Fruit fly (Drosophila melanogaster) whole organism, embryonic: Measurements from ENCODE around the gene CG12310.

Experiments
- CG10462 ChIP-seq: fragments of 200-800 bp; sonication (Bioruptor generic); optimal IDR thresholded peaks from 2 replicates; lab custom pipeline; 2016; ENCODE audit warnings: missing biosample characterization, missing genetic modification characterization
- CG11504 ChIP-seq: fragments of 200-800 bp; sonication (Bioruptor generic); optimal IDR thresholded peaks from 3 replicates; lab custom pipeline; 2019; ENCODE audit warnings: missing biosample characterization, mild to moderate bottlenecking, missing genetic modification characterization, moderate library complexity
- CG11560 ChIP-seq: fragments of 200-800 bp; sonication (Bioruptor generic); IDR thresholded peaks from 3 replicates; pipeline ENCODE4 v1.3.6; 2022; ENCODE audit warnings: missing biosample characterization, missing genetic modification characterization
- CG13624 ChIP-seq: fragments of 200-800 bp; sonication (Bioruptor generic); optimal IDR thresholded peaks from 2 replicates; lab custom pipeline; 2016; ENCODE audit warnings: missing biosample characterization, missing genetic modification characterization
- CG14667 ChIP-seq: fragments of 200-800 bp; sonication (Bioruptor generic); IDR thresholded peaks from 2 replicates; pipeline ENCODE4 v1.3.6; 2022; ENCODE audit warnings: missing biosample characterization, missing genetic modification characterization
- CG15073 ChIP-seq: fragments of 200-800 bp; sonication (Bioruptor generic); optimal IDR thresholded peaks from 2 replicates; lab custom pipeline; 2016; ENCODE audit warnings: missing biosample characterization, missing genetic modification characterization
- CG1603 ChIP-seq: fragments of 200-800 bp; sonication (Bioruptor generic); optimal IDR thresholded peaks from 2 replicates; lab custom pipeline; 2019; ENCODE audit warnings: missing biosample characterization, mild to moderate bottlenecking, missing genetic modification characterization, moderate library complexity
- CG30020 ChIP-seq: fragments of 200-800 bp; optimal IDR thresholded peaks from 2 replicates; lab custom pipeline; 2019; ENCODE audit warnings: missing biosample characterization, mild to moderate bottlenecking, missing genetic modification characterization, moderate library complexity
- CG30431 ChIP-seq: fragments of 200-800 bp; sonication (Bioruptor generic); optimal IDR thresholded peaks from 2 replicates; lab custom pipeline; 2017; ENCODE audit warnings: missing biosample characterization, missing genetic modification characterization
- CG31224 ChIP-seq: fragments of 200-800 bp; sonication (Bioruptor generic); IDR thresholded peaks from 2 replicates; pipeline ENCODE4 v1.3.6; 2022; ENCODE audit warnings: missing biosample characterization, missing genetic modification characterization
- CG4328 ChIP-seq: fragments of 200-800 bp; sonication (Bioruptor generic); optimal IDR thresholded peaks from 3 replicates; lab custom pipeline; 2017; ENCODE audit warnings: missing biosample characterization, missing genetic modification reagents, missing genetic modification characterization
- CG6272 ChIP-seq: fragments of 200-800 bp; sonication (Bioruptor generic); IDR thresholded peaks from 2 replicates; pipeline ENCODE4 v1.3.6; 2022; ENCODE audit warnings: missing biosample characterization, missing genetic modification characterization
- CG6689 ChIP-seq: fragments of 200-800 bp; sonication (Bioruptor generic); IDR thresholded peaks from 2 replicates; pipeline ENCODE4 v1.3.6; 2022; ENCODE audit warnings: missing biosample characterization, missing genetic modification characterization
- CG6765 ChIP-seq: fragments of 200-800 bp; sonication (Bioruptor generic); optimal IDR thresholded peaks from 3 replicates; lab custom pipeline; 2017; ENCODE audit warnings: missing biosample characterization, mild to moderate bottlenecking, missing genetic modification characterization
- CG7372 ChIP-seq: fragments of 200-800 bp; sonication (Bioruptor generic); IDR thresholded peaks from 2 replicates; pipeline ENCODE4 v1.3.6; 2022; ENCODE audit warnings: missing biosample characterization, missing genetic modification characterization
- CG7963 ChIP-seq: fragments of 200-800 bp; sonication (Bioruptor generic); IDR thresholded peaks from 3 replicates; pipeline ENCODE4 v1.3.6; 2022; ENCODE audit warnings: missing biosample characterization, missing genetic modification characterization; ENCODE audit not compliant: partially characterized antibody
- CG7987 ChIP-seq: fragments of 200-800 bp; sonication (Bioruptor generic); optimal IDR thresholded peaks from 2 replicates; lab custom pipeline; 2018; ENCODE audit warnings: missing biosample characterization, mild to moderate bottlenecking, missing genetic modification characterization, moderate library complexity
- CG9609 ChIP-seq: fragments of 200-800 bp; sonication (Bioruptor generic); optimal IDR thresholded peaks from 3 replicates; lab custom pipeline; 2016; ENCODE audit warnings: missing biosample characterization, missing genetic modification characterization
- CTCF ChIP-seq: fragments of 200-800 bp; sonication (Bioruptor generic); optimal IDR thresholded peaks from 2 replicates; lab custom pipeline; 2017; ENCODE audit warnings: missing biosample characterization, mild to moderate bottlenecking, missing genetic modification characterization, moderate library complexity
- Dfd ChIP-seq, 2 experiments: fragments of >200 bp; optimal IDR thresholded peaks; 2 replicates each; lab custom pipeline; 2017; ENCODE audit warnings: missing biosample characterization in 2 of 2, missing genetic modification characterization in 2 of 2
- Fer3 ChIP-seq: fragments of 200-800 bp; sonication (Bioruptor generic); optimal IDR thresholded peaks from 2 replicates; lab custom pipeline; 2018; ENCODE audit warnings: missing biosample characterization, mild to moderate bottlenecking, missing genetic modification characterization, moderate library complexity
- Hr78 ChIP-seq, 2 experiments: fragments of 200-800 bp in 1 of 2; fragments of >200 bp in 1 of 2; sonication (Bioruptor generic) in 1 of 2; optimal IDR thresholded peaks; 2 replicates each; lab custom pipeline; 2017 to 2019; ENCODE audit warnings: missing biosample characterization in 2 of 2, missing genetic modification characterization in 2 of 2, mild to moderate bottlenecking in 1 of 2, moderate library complexity in 1 of 2
- Meics ChIP-seq: fragments of 200-800 bp; sonication (Bioruptor generic); optimal IDR thresholded peaks from 2 replicates; lab custom pipeline; 2017; ENCODE audit warnings: missing biosample characterization, mild to moderate bottlenecking, missing genetic modification characterization
- NfI ChIP-seq: fragments of 200-800 bp; sonication (Bioruptor generic); optimal IDR thresholded peaks from 3 replicates; lab custom pipeline; 2018; ENCODE audit warnings: missing biosample characterization, mild to moderate bottlenecking, missing genetic modification characterization, moderate library complexity
- Rfx ChIP-seq: fragments of 200-800 bp; sonication (Bioruptor generic); IDR thresholded peaks from 2 replicates; pipeline ENCODE4 v1.3.6; 2022; ENCODE audit warnings: missing biosample characterization, missing genetic modification characterization
- ara ChIP-seq: fragments of 200-800 bp; sonication (Bioruptor generic); IDR thresholded peaks from 2 replicates; pipeline ENCODE4 v1.3.6; 2022; ENCODE audit warnings: missing biosample characterization, missing genetic modification characterization
- corto ChIP-seq: fragments of 200-800 bp; sonication (Bioruptor generic); optimal IDR thresholded peaks from 2 replicates; lab custom pipeline; 2016; ENCODE audit warnings: missing biosample characterization, mild to moderate bottlenecking, missing genetic modification characterization, moderate library complexity
- danr ChIP-seq: fragments of 200-800 bp; sonication (Bioruptor generic); IDR thresholded peaks from 2 replicates; pipeline ENCODE4 v1.3.6; 2022; ENCODE audit warnings: missing biosample characterization, missing genetic modification characterization
- exex ChIP-seq: fragments of 200-800 bp; sonication (Bioruptor generic); optimal IDR thresholded peaks from 4 replicates; lab custom pipeline; 2018; ENCODE audit warnings: missing biosample characterization, mild to moderate bottlenecking, missing genetic modification characterization, moderate library complexity
- ind ChIP-seq: fragments of 200-800 bp; sonication (Bioruptor generic); optimal IDR thresholded peaks from 3 replicates; lab custom pipeline; 2016; ENCODE audit warnings: missing biosample characterization, missing genetic modification characterization
- jigr1 ChIP-seq: fragments of 200-800 bp; sonication (Bioruptor generic); IDR thresholded peaks from 3 replicates; pipeline ENCODE4 v1.3.6; 2022; ENCODE audit warnings: missing biosample characterization, missing genetic modification characterization
- lab ChIP-seq: fragments of 200-800 bp; sonication (Bioruptor generic); optimal IDR thresholded peaks from 3 replicates; lab custom pipeline; 2017; ENCODE audit warnings: missing biosample characterization, missing genetic modification characterization, mild to moderate bottlenecking, moderate library complexity, missing genetic modification reagents
- lbe ChIP-seq: fragments of 200-800 bp; sonication (Bioruptor generic); optimal IDR thresholded peaks from 2 replicates; lab custom pipeline; 2016; ENCODE audit warnings: missing biosample characterization, mild to moderate bottlenecking, missing genetic modification characterization
- pan ChIP-seq, 4 experiments: fragments of >200 bp in 3 of 4; fragments of 200-800 bp in 1 of 4; sonication (Bioruptor generic) in 1 of 4; optimal IDR thresholded peaks in 3 of 4; IDR thresholded peaks in 1 of 4; 2 replicates each; pipeline versions ENCODE4 v1.3.6 to Lab custom; 2017 to 2022; ENCODE audit warnings: missing biosample characterization in 2 of 4, missing genetic modification characterization in 2 of 4, mixed read lengths in 1 of 4
- pho ChIP-seq: fragments of 200-800 bp; sonication (Bioruptor generic); optimal IDR thresholded peaks from 2 replicates; lab custom pipeline; 2016; ENCODE audit warnings: missing biosample characterization, missing genetic modification characterization
- scrt ChIP-seq: fragments of 200-800 bp; sonication (Bioruptor generic); optimal IDR thresholded peaks from 2 replicates; lab custom pipeline; 2018; ENCODE audit warnings: missing biosample characterization, mild to moderate bottlenecking, missing genetic modification characterization, moderate library complexity
- sens ChIP-seq: fragments of 200-800 bp; sonication (Bioruptor generic); peaks from one replicate; lab custom pipeline; 2016; ENCODE audit warnings: missing biosample characterization, missing genetic modification characterization
- sr ChIP-seq: fragments of 200-800 bp; sonication (Bioruptor generic); IDR thresholded peaks from 3 replicates; pipeline ENCODE4 v1.3.6; 2022; ENCODE audit warnings: missing biosample characterization, missing genetic modification characterization
- stwl ChIP-seq: fragments of 200-800 bp; sonication (Bioruptor generic); optimal IDR thresholded peaks from 3 replicates; lab custom pipeline; 2018; ENCODE audit warnings: missing biosample characterization, mild to moderate bottlenecking, missing genetic modification characterization, moderate library complexity
- ttk ChIP-seq: fragments of 200-800 bp; sonication (Bioruptor generic); IDR thresholded peaks from 2 replicates; pipeline ENCODE4 v2.1.2; 2022; ENCODE audit warnings: missing biosample characterization, missing genetic modification characterization
- tx ChIP-seq: fragments of 200-800 bp; sonication (Bioruptor generic); optimal IDR thresholded peaks from 2 replicates; lab custom pipeline; 2016; ENCODE audit warnings: missing biosample characterization, missing genetic modification characterization
- unpg ChIP-seq: fragments of 200-800 bp; sonication (Bioruptor generic); optimal IDR thresholded peaks from 3 replicates; lab custom pipeline; 2018; ENCODE audit warnings: missing biosample characterization, mild to moderate bottlenecking, missing genetic modification characterization, moderate library complexity
- wdn ChIP-seq: fragments of 200-800 bp; sonication (Bioruptor generic); IDR thresholded peaks from 2 replicates; pipeline ENCODE4 v1.3.6; 2022; ENCODE audit warnings: missing biosample characterization, missing genetic modification characterization
- zen ChIP-seq: fragments of 200-800 bp; sonication (Bioruptor generic); optimal IDR thresholded peaks from 3 replicates; lab custom pipeline; 2018; ENCODE audit warnings: missing biosample characterization, mild to moderate bottlenecking, missing genetic modification characterization, moderate library complexity

CG12310 gene

DNA sequence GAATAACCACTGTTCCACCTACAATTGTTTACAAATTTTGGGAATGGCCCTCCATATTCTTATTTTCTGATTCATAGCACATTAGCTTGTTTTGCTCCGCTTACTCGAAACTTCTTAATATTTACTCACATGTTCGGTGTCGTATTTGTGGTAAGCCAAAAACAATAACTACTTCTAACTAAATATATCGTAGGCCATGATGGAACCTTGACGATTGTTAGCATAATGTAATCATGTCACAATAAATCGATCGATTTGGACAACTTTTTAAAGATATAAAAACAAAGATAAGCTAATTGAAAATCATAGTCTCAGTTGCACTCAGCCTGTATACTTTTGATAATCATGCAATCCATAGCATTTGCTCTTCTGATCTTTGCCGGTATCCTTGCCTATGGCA, 3.9 kb upstream of the CG12310 start, which contains the start of gene EAChm:
TSS of gene EAChm (plus strand) at position 301 of the 400 bp plus-strand sequence.
- TF ChIP-seq CG14667 (GFP tag; lab: Robert Waterston, UW) = no peak
- peak; percentile 11 for TF ChIP-seq Meics (GFP tag; lab: Kevin White, UChicago)
- TF ChIP-seq danr (GFP tag; lab: Robert Waterston, UW) = no peak
- no peak for TF ChIP-seq CG11504 (tag; lab: Kevin White, UChicago)
- no peak for TF ChIP-seq CG6272 (GFP tag; lab: Robert Waterston, UW)
- no peak for TF ChIP-seq corto (GFP tag; lab: Kevin White, UChicago)
- no peak for TF ChIP-seq sr (GFP tag; lab: Robert Waterston, UW)
- TF ChIP-seq ttk (GFP tag; lab: Robert Waterston, UW) = no peak
- no peak for TF ChIP-seq CG30020 (tag; lab: Kevin White, UChicago)
- TF ChIP-seq, all 482 proteins: peak for 1

DNA sequence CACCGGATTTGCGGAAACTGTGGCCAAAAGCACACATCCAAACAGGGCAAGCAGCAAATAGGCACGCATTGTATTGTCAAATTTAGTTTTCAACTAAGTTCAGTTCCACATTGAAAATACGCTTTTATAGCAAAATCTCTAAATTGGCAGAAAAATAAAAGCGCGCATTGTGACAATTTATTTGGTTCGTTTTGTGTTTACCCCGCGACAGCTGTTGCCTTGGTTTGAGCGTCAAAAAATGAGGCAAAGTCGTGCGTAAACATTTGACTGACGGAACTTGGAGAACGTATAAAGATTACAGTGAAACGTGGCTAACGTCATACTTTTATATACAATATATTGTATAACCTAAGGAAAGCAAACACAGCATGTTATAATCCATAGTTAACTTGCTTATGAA, 3.4 kb upstream of the CG12310 start, which contains the start of gene CG18649:
TSS of gene CG18649 (minus strand) at position 101 of the 400 bp plus-strand sequence.
- TF ChIP-seq CG9609 (GFP tag; lab: Kevin White, UChicago) = no peak
- peak; percentile 3 for TF ChIP-seq CG6765 (GFP tag; lab: Kevin White, UChicago)
- no peak for TF ChIP-seq CG1603 (tag; lab: Kevin White, UChicago)
- TF ChIP-seq CG7963 (GFP tag; lab: Robert Waterston, UW) = no peak
- no peak for TF ChIP-seq pho (GFP tag; lab: Kevin White, UChicago)
- peak; percentile 10 for TF ChIP-seq lab (GFP tag; lab: Kevin White, UChicago)
- no peak for TF ChIP-seq jigr1 (GFP tag; lab: Robert Waterston, UW)
- TF ChIP-seq CG7372 (GFP tag; lab: Robert Waterston, UW) = no peak
- TF ChIP-seq CTCF (GFP tag; lab: Kevin White, UChicago) = no peak
- TF ChIP-seq CG6689 (GFP tag; lab: Robert Waterston, UW) = 0 out of 2 replicates have a peak, but pooled peaks have one; percentile 6
- no peak for TF ChIP-seq scrt
- no peak for TF ChIP-seq Fer3 (tag; lab: Kevin White, UChicago)
- no peak for TF ChIP-seq exex (tag; lab: Kevin White, UChicago)
- TF ChIP-seq stwl = no peak
- TF ChIP-seq lbe (GFP tag; lab: Kevin White, UChicago) = no peak
- no peak for TF ChIP-seq CG13624 (GFP tag; lab: Kevin White, UChicago)
- no peak for TF ChIP-seq pan (optimal IDR thresholded peaks at IDR 0.05; lab: Kevin White, UChicago)
- no peak for TF ChIP-seq pan (GFP tag; optimal IDR thresholded peaks at IDR 0.05 in 1 of 2, IDR thresholded peaks at IDR 0.05 in 1 of 2)
- no peak for TF ChIP-seq Hr78 (GFP tag; optimal IDR thresholded peaks at IDR 0.05; lab: Kevin White, UChicago)
- peak; percentile 29 for TF ChIP-seq ind (GFP tag; lab: Kevin White, UChicago)
- no peak for TF ChIP-seq Dfd (GFP tag; optimal IDR thresholded peaks at IDR 0.05; lab: Kevin White, UChicago)
- no peak for TF ChIP-seq CG4328 (GFP tag; lab: Kevin White, UChicago)
- peak; percentile 18; the same call in 1 of the 2 replicates for TF ChIP-seq Rfx (GFP tag; lab: Robert Waterston, UW)
- TF ChIP-seq, all 482 proteins: peak for 5

- TF ChIP-seq CG4328 (GFP tag; lab: Kevin White, UChicago) = no peak
- TF ChIP-seq sens (GFP tag; lab: Kevin White, UChicago) = peak; percentile 50
Observed at dm6 chr3L:15053251-15053650, 2.6 kb upstream of the CG12310 start, which contains the start of gene CG43680. CG43680 (minus strand) TSS chr3L:15053351.

DNA sequence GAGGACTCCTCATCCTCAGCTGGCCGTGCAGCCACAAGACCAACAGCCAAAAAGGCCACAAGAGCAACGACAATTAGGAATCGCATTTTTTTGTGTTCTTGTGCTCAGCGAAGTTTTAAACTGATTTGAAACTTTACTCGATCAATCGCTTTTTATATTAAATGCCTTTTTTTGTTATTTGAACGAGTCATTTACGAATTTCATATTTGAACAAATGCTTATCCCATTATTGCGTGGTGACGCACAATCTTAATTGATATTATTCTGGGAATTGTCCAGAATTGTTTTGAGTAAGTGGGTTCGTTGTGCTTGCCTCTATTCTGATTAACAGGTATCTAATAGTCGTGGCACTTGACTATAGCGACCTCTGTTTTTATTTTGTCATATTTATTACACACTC, 1.8 kb upstream of the CG12310 start, which contains the start of gene CG13461:
TSS of gene CG13461 (minus strand) at position 101 of the 400 bp plus-strand sequence.
- TF ChIP-seq unpg (GFP tag; lab: Kevin White, UChicago) (no peak), CG30431 (GFP tag; lab: Kevin White, UChicago) (no peak), NfI (GFP tag; lab: Kevin White, UChicago) (no peak), CG10462 (GFP tag; lab: Kevin White, UChicago) (no peak), tx (GFP tag; lab: Kevin White, UChicago) (no peak), zen (tag; lab: Kevin White, UChicago) (no peak), CG31224 (GFP tag; lab: Robert Waterston, UW) (no peak), wdn (GFP tag; lab: Robert Waterston, UW) (no peak), CG11560 (no peak), CG15073 (GFP tag; lab: Kevin White, UChicago) (no peak), ara (no peak), CG7987 (GFP tag; lab: Kevin White, UChicago) (no peak)
